Worm (Caenorhabditis elegans) whole organism, young adult: ENCODE results near the gene Y73C8B.2.

Source experiments
- B0261.1 ChIP-seq: sonication (generic microtip); optimal IDR thresholded peaks from 2 replicates; lab custom pipeline; 2016; ENCODE audit warnings: mild to moderate bottlenecking, missing genetic modification characterization, moderate library complexity, missing compliant biosample characterization
- F10E7.11 ChIP-seq: sonication (generic microtip); optimal IDR thresholded peaks from 2 replicates; lab custom pipeline; 2017; ENCODE audit warnings: mild to moderate bottlenecking, missing genetic modification characterization, moderate library complexity, missing compliant biosample characterization
- T07F8.4 ChIP-seq: sonication (generic microtip); optimal IDR thresholded peaks from 2 replicates; lab custom pipeline; 2016; ENCODE audit warnings: mild to moderate bottlenecking, missing genetic modification characterization, moderate library complexity, missing compliant biosample characterization
- T26A5.8 ChIP-seq: sonication (generic microtip); optimal IDR thresholded peaks from 2 replicates; lab custom pipeline; 2016; ENCODE audit warnings: missing genetic modification characterization, missing compliant biosample characterization
- atf-7 ChIP-seq: sonication (generic microtip); optimal IDR thresholded peaks from 2 replicates; lab custom pipeline; 2017; ENCODE audit warnings: mild to moderate bottlenecking, missing genetic modification characterization, missing compliant biosample characterization
- ccch-3 ChIP-seq: fragments of 200-800 bp; sonication (Bioruptor generic); optimal IDR thresholded peaks from 2 replicates; lab custom pipeline; 2018; ENCODE audit warnings: mild to moderate bottlenecking, missing genetic modification characterization, missing compliant biosample characterization
- cebp-1 ChIP-seq, 2 experiments: fragments of 200-800 bp in 1 of 2; sonication (Bioruptor generic) in 1 of 2; sonication (generic microtip) in 1 of 2; IDR thresholded peaks in 1 of 2; optimal IDR thresholded peaks in 1 of 2; 2 replicates each; pipeline versions ENCODE4 v1.3.6 to Lab custom; 2017 to 2022; ENCODE audit warnings: missing compliant biosample characterization in 2 of 2, missing genetic modification characterization in 2 of 2, mild to moderate bottlenecking in 1 of 2, missing genetic modification reagents in 1 of 2, moderate library complexity in 1 of 2
- ceh-58 ChIP-seq: fragments of 200-800 bp; sonication (Bioruptor generic); IDR thresholded peaks from 2 replicates; pipeline ENCODE4 v1.3.6; 2022; ENCODE audit warnings: missing genetic modification characterization, missing compliant biosample characterization
- dox-1 ChIP-seq: fragments of 200-800 bp; sonication (Bioruptor generic); IDR thresholded peaks from 2 replicates; pipeline ENCODE4 v1.3.6; 2022; ENCODE audit warnings: missing genetic modification reagents, missing genetic modification characterization, missing compliant biosample characterization
- egl-18 ChIP-seq: fragments of 200-800 bp; sonication (Bioruptor generic); IDR thresholded peaks from 2 replicates; pipeline ENCODE4 v1.3.6; 2022; ENCODE audit warnings: missing genetic modification reagents, missing genetic modification characterization, missing compliant biosample characterization
- egl-44 ChIP-seq: fragments of 200-800 bp; sonication (Bioruptor generic); IDR thresholded peaks from 2 replicates; pipeline ENCODE4 v1.3.6; 2022; ENCODE audit warnings: missing genetic modification reagents, missing genetic modification characterization, missing compliant biosample characterization
- egrh-3 ChIP-seq: fragments of 200-800 bp; sonication (Bioruptor generic); IDR thresholded peaks from 2 replicates; pipeline ENCODE4 v1.3.6; 2022; ENCODE audit warnings: missing genetic modification reagents, missing genetic modification characterization, missing compliant biosample characterization
- hlh-26 ChIP-seq: fragments of 200-800 bp; sonication (Bioruptor generic); conservative IDR thresholded peaks from 2 replicates; pipeline ENCODE4 v1.3.6; 2022; ENCODE audit warnings: missing genetic modification reagents, missing genetic modification characterization, missing compliant biosample characterization
- hmg-1.2 ChIP-seq: fragments of 200-800 bp; sonication (Bioruptor generic); IDR thresholded peaks from 2 replicates; pipeline ENCODE4 v1.3.6; 2022; ENCODE audit warnings: missing genetic modification reagents, missing genetic modification characterization, missing compliant biosample characterization
- hmg-20 ChIP-seq: fragments of 200-800 bp; sonication (Bioruptor generic); IDR thresholded peaks from 2 replicates; pipeline ENCODE4 v1.3.6; 2022; ENCODE audit warnings: missing genetic modification reagents, missing genetic modification characterization, missing compliant biosample characterization
- lin-40 ChIP-seq: sonication (generic microtip); optimal IDR thresholded peaks from 2 replicates; lab custom pipeline; 2016; ENCODE audit warnings: missing genetic modification characterization, mild to moderate bottlenecking, missing compliant biosample characterization, missing genotype, missing genetic modification reagents
- lir-1 ChIP-seq: fragments of 200-800 bp; sonication (Bioruptor generic); conservative IDR thresholded peaks from 2 replicates; pipeline ENCODE4 v1.3.6; 2022; ENCODE audit warnings: missing genetic modification reagents, missing genetic modification characterization, missing compliant biosample characterization
- madf-8 ChIP-seq: fragments of 200-800 bp; sonication (Bioruptor generic); conservative IDR thresholded peaks from 2 replicates; pipeline ENCODE4 v1.3.6; 2022; ENCODE audit warnings: missing genetic modification reagents, missing genetic modification characterization, missing compliant biosample characterization
- mcd-1 ChIP-seq: fragments of 200-800 bp; sonication (Bioruptor generic); IDR thresholded peaks from 2 replicates; pipeline ENCODE4 v1.3.6; 2022; ENCODE audit warnings: missing genetic modification reagents, missing genetic modification characterization, missing compliant biosample characterization
- nfyb-1 ChIP-seq: fragments of 200-800 bp; sonication (Bioruptor generic); IDR thresholded peaks from 2 replicates; pipeline ENCODE4 v1.3.6; 2022; ENCODE audit warnings: missing genetic modification reagents, missing genetic modification characterization, missing compliant biosample characterization
- nhr-80 ChIP-seq: sonication (generic microtip); optimal IDR thresholded peaks from 2 replicates; lab custom pipeline; 2016; ENCODE audit warnings: missing genetic modification characterization, missing compliant biosample characterization
- rcor-1 ChIP-seq: fragments of 200-800 bp; sonication (Bioruptor generic); IDR thresholded peaks from 2 replicates; pipeline ENCODE4 v1.3.6; 2022; ENCODE audit warnings: missing genetic modification reagents, missing genetic modification characterization, missing compliant biosample characterization
- snpc-3.4 ChIP-seq: sonication (generic microtip); optimal IDR thresholded peaks from 2 replicates; lab custom pipeline; 2017; ENCODE audit warnings: missing genetic modification characterization, mild to moderate bottlenecking, missing compliant biosample characterization, antibody characterized with exemption, moderate library complexity, missing genotype, missing genetic modification reagents
- ztf-18 ChIP-seq: sonication (generic microtip); optimal IDR thresholded peaks from 2 replicates; lab custom pipeline; 2016; ENCODE audit warnings: missing genotype, mild to moderate bottlenecking, missing genetic modification characterization, missing compliant biosample characterization
- ztf-22 ChIP-seq: fragments of 200-800 bp; sonication (Bioruptor generic); optimal IDR thresholded peaks from 2 replicates; lab custom pipeline; 2018; ENCODE audit warnings: mild to moderate bottlenecking, missing genetic modification characterization, moderate library complexity, missing compliant biosample characterization
- ztf-6 ChIP-seq: fragments of 200-800 bp; sonication (Bioruptor generic); IDR thresholded peaks from 2 replicates; pipeline ENCODE4 v1.3.6; 2022; ENCODE audit warnings: missing genetic modification reagents, missing genetic modification characterization, missing compliant biosample characterization

The Y73C8B.2 gene

DNA sequence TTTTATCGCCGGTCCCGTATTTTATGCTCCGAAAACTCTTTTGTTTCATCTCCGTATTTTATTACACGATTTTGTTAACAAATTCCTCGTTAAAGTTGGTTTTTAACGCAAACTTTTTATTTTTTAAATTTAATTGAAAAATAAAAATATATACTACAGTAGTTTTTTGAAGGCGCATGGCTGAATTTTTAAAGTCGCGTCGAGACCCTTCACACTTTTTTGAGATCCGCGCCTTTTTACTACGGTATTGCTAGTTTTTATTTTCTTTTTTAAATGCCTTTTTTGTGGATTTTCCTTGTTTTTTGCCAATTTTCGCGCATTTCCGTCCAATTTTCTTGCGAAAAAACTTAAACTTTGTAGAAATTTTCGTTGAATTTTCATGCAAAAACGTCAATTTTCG, 9.6 kb upstream of the Y73C8B.2 start (continued):
- TF ChIP-seq mcd-1 (GFP tag; lab: Robert Waterston, UW), result peak; percentile 47; the same call in 1 of the 2 replicates

- TF ChIP-seq mcd-1 (GFP tag; lab: Robert Waterston, UW) (no peak), F10E7.11 (tag; lab: Kevin White, UChicago) (no peak), ztf-18 (tag; lab: Kevin White, UChicago) (no peak), snpc-3.4 (tag; lab: Kevin White, UChicago) (no peak), hlh-26 (GFP tag; lab: Robert Waterston, UW) (no peak), ztf-22 (GFP tag; lab: Kevin White, UChicago) (no peak), hmg-20 (no peak), egl-44 (no peak), ccch-3 (GFP tag; lab: Kevin White, UChicago) (no peak), ceh-58 (GFP tag; lab: Robert Waterston, UW) (no peak), B0261.1 (tag; lab: Kevin White, UChicago) (no peak)
Observed at ce11 chrV:3200323-3200722, 5.5 kb upstream of the Y73C8B.2 start, which contains the start of gene K08D9.4. Gene K08D9.4 (minus strand): TSS chrV:3200423.

ce11 chrV:3196832-3197329, 2.1 kb upstream of the Y73C8B.2 start, which contains the start of the genes Y73C8B.1 and Y73C8B.5:
Gene Y73C8B.1 (minus strand): TSS chrV:3196882.
Gene Y73C8B.5 (plus strand): TSS chrV:3197268.
- TF ChIP-seq cebp-1 (GFP tag; IDR thresholded peaks at IDR 0.05; lab: Robert Waterston, UW) (no peak), cebp-1 (tag; optimal IDR thresholded peaks at IDR 0.05; lab: Kevin White, UChicago) (peak; percentile 2), rcor-1 (no peak)
- TF ChIP-seq, all 124 proteins: peak for 1

- TF ChIP-seq ztf-6 (no peak), nfyb-1 (GFP tag; lab: Robert Waterston, UW) (peak; percentile 66; the same call in 1 of the 2 replicates), lir-1 (no peak)
Observed at ce11 chrV:3195814-3196213, 1.0 kb upstream of the Y73C8B.2 start.

DNA sequence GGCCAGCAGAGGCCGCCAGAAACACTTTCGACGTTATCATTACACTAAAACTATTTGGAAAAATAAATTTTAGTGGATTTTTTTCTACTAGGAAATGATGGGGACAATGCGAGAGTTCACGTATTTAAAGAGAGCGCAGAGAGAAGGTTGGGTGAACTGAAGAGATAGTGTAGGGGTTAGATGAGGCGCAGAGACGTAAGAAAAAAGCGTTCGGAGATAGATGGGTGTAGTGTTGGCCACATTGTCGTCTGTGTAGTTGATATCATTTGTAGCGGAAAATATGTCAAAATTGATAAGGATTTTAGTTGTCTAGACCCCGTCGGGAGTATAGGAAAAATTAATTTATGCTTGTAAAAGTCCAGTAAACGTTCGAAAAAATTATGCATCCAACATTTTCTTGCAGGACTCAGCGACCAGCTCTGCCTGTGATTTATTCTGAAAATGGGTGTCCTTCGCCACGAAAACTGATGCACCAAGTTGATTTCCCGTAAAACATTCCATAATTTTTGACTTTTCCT, 1.7 kb downstream of the Y73C8B.2 start, which contains the start of the genes Y73C8B.3 and Y73C8B.9:
Y73C8B.3 (minus strand) TSS at position 147 of the 518 bp plus-strand sequence.
Y73C8B.9 (plus strand) TSS at position 468 of the 518 bp plus-strand sequence.
- TF ChIP-seq dox-1 (GFP tag; lab: Robert Waterston, UW), result no peak
- peak; percentile 6 for TF ChIP-seq atf-7
- no peak for TF ChIP-seq T07F8.4
- peak; percentile 5 for TF ChIP-seq lin-40
- peak; percentile 28; the same call in 1 of the 2 replicates for TF ChIP-seq nfyb-1 (GFP tag; lab: Robert Waterston, UW)
- TF ChIP-seq nhr-80 (tag; lab: Kevin White, UChicago), result peak; percentile 52
- TF ChIP-seq hmg-1.2, result peak; percentile 89; the same call in 1 of the 2 replicates
- no peak for TF ChIP-seq T26A5.8 (tag; lab: Kevin White, UChicago)
- peak; percentile 33; the same call in 1 of the 2 replicates for TF ChIP-seq mcd-1 (GFP tag; lab: Robert Waterston, UW)
- TF ChIP-seq, all 124 proteins: peak for 6

DNA sequence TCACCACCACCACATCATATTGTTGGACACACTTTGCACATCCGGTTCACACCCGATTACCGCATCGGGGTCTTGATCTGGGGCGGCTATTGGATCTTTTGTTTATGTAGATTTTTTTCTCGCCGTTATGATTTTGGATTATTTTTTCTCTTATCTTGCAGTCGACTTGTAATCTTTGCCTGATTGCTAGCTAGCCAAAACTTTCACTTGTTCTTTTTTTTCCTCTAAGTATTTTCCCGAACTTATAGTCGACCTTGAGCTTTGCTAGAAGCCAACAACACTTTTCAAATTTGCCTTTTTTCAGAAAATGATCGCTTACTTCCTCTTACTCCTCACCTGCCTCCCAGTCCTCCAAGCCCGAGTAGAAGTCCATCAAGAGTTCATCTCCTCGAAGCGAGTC, 6.8 kb downstream of the Y73C8B.2 start, which contains the start of gene lag-2:
lag-2 (plus strand) TSS at position 301 of the 400 bp plus-strand sequence.
- TF ChIP-seq hlh-26 (GFP tag; lab: Robert Waterston, UW) (no peak), madf-8 (GFP tag; lab: Robert Waterston, UW) (no peak)

DNA sequence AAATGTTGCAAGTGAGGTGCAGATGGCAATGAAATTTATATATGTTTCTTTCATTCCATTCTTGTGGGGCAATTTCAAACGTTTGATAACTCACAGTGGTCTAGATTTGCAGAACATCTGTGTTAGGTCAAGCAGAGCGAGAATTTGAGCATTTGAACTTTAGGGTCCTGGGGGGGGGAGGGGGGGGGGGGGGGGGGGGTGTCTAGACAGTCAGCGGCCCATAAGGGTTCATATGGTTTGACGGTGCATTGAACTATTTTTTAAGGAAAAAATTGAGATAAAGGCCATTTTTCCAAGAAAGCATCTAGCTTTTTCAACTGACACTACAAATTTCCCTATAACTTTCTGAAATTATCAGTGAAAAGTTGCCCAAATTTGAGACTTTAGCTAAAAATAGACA, 8.9 kb downstream of the Y73C8B.2 start:
- TF ChIP-seq egl-18 (no peak), egrh-3 (GFP tag; lab: Robert Waterston, UW) (peak; percentile 78; the same call in 1 of the 2 replicates)
- TF ChIP-seq, all 124 proteins: peak for 1
